Worm (Caenorhabditis elegans) whole organism, L1 larva: Measurements from ENCODE around the gene Y42H9AR.4.

Source experiments
- alr-1 ChIP-seq: fragments of 200-800 bp; sonication (Bioruptor generic); optimal IDR thresholded peaks from 2 replicates; lab custom pipeline; 2018; ENCODE audit warnings: borderline replicate concordance, mild to moderate bottlenecking, missing genetic modification characterization, missing compliant biosample characterization
- elt-2 ChIP-seq: sonication (generic microtip); optimal IDR thresholded peaks from 2 replicates; lab custom pipeline; 2016; ENCODE audit warnings: missing genetic modification characterization, mild to moderate bottlenecking, inconsistent platforms, missing compliant biosample characterization, missing genetic modification reagents
- pqm-1 ChIP-seq: sonication (generic microtip); optimal IDR thresholded peaks from 3 replicates; lab custom pipeline; 2017; ENCODE audit warnings: missing biosample characterization, missing genetic modification characterization
- ztf-11 ChIP-seq, 2 experiments: sonication (generic microtip); optimal IDR thresholded peaks; 2 replicates each; lab custom pipeline; 2016 to 2017; ENCODE audit warnings: missing genetic modification characterization in 2 of 2, missing biosample characterization in 1 of 2, missing compliant biosample characterization in 1 of 2

ce11 chrIV:8115462-8115861 lies 3.4 kb upstream of the Y42H9AR.4 start, which contains the start of gene irld-8:
- TF ChIP-seq ztf-11 (tag; optimal IDR thresholded peaks at IDR 0.05; lab: Kevin White, UChicago): no peak
- no peak for TF ChIP-seq pqm-1 (tag; lab: Kevin White, UChicago)
- no peak for TF ChIP-seq alr-1 (tag; lab: Kevin White, UChicago)
- no peak for TF ChIP-seq elt-2 (tag; lab: Kevin White, UChicago)
